Worm (Caenorhabditis elegans): Measurements from ENCODE around the gene srx-60.

DNA sequence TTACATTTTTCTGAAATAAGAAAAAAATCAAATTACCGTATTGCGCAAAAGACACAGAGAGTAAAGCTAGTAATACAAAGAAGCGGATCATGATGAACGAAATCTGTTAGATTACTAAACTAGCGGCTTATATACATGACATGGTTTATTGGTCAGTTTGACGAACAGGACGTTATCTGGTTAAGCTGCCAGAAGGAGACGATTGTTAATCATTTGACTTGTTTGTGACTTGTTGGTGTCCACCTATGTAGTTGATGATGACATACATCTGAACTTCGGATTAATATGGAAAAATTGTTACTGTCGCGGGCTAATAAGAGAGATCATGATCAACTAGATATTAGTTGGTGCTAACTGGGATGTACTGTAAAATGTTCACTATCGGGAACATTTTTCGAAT is 593 bp upstream of the srx-60 start, which contains the start of gene cnc-9:
- TF ChIP-seq aly-2 (tag; optimal IDR thresholded peaks at IDR 0.05) (no peak), ZK546.5 (tag; optimal IDR thresholded peaks at IDR 0.05) (no peak), nhr-237 (tag; optimal IDR thresholded peaks at IDR 0.05) (no peak), mbf-1 (tag; optimal IDR thresholded peaks at IDR 0.05) (no peak), unc-62 (GFP tag; optimal IDR thresholded peaks at IDR 0.05) (no peak), nhr-6 (tag; optimal IDR thresholded peaks at IDR 0.05) (no peak), fos-1 (tag; optimal IDR thresholded peaks at IDR 0.05) (no peak), snpc-4 (tag; optimal IDR thresholded peaks at IDR 0.05) (no peak), ama-1 (optimal IDR thresholded peaks at IDR 0.05) (no peak), skn-1 (tag; optimal IDR thresholded peaks at IDR 0.05) (no peak), nhr-129 (tag; optimal IDR thresholded peaks at IDR 0.05) (no peak), nhr-23 (tag; optimal IDR thresholded peaks at IDR 0.05) (no peak), nhr-10 (tag; optimal IDR thresholded peaks at IDR 0.05) (no peak), lsy-2 (tag; optimal IDR thresholded peaks at IDR 0.05) (no peak)
